Worm (Caenorhabditis elegans) whole organism, late embryonic: ENCODE data around the gene srw-135.

Experiments
- hlh-13 ChIP-seq: fragments of 200-800 bp; sonication (Bioruptor generic); optimal IDR thresholded peaks from 2 replicates; lab custom pipeline; 2018; ENCODE audit warnings: mild to moderate bottlenecking, missing genetic modification characterization, missing compliant biosample characterization
- nhr-11 ChIP-seq: fragments of 150-350 bp; optimal IDR thresholded peaks from 2 replicates; lab custom pipeline; 2014; ENCODE audit warnings: missing biosample characterization, missing genetic modification characterization

ce11 chrV:2976287-2976686 lies 35.0 kb downstream of the srw-135 start, which contains the start of gene srw-124:
- TF ChIP-seq hlh-13 (GFP tag; lab: Kevin White, UChicago) (no peak), nhr-11 (tag; lab: Kevin White, UChicago) (no peak)
